Worm (Caenorhabditis elegans): ENCODE results near the gene F33H12.1.
"Not testable (repeated sequence)": the region's sequence is repeated elsewhere in the genome, so short reads cannot be mapped to it uniquely, and the experiment has no call there.

ce11 chrII:2619148-2619547 lies 18.9 kb downstream of the F33H12.1 start, which contains the start of gene msrp-6:
- not testable (repeated sequence) for TF ChIP-seq nhr-11 (tag; optimal IDR thresholded peaks at IDR 0.05); ama-1 (optimal IDR thresholded peaks at IDR 0.05); dmd-4 (tag; optimal IDR thresholded peaks at IDR 0.05; ENCODE audit: borderline replicate concordance); sox-2 (GFP tag; IDR thresholded peaks at IDR 0.05); pat-9 (tag; optimal IDR thresholded peaks at IDR 0.05); tbx-7 (tag; optimal IDR thresholded peaks at IDR 0.05); nhr-232 (tag; optimal IDR thresholded peaks at IDR 0.05); hlh-30 (tag; optimal IDR thresholded peaks at IDR 0.05; ENCODE audit: insufficient read depth); ceh-9 (tag; optimal IDR thresholded peaks at IDR 0.05); nfya-1 (tag; optimal IDR thresholded peaks at IDR 0.05); gmeb-2 (tag; optimal IDR thresholded peaks at IDR 0.05); tbx-2 (tag; optimal IDR thresholded peaks at IDR 0.05)

Data from whole organism, late embryonic.